Worm (Caenorhabditis elegans) whole organism, young adult: ENCODE data around the gene rps-1.

Experiments used
- B0336.3 ChIP-seq: fragments of 200-800 bp; sonication (Bioruptor generic); IDR thresholded peaks from 2 replicates; pipeline ENCODE4 v1.3.6; 2022; ENCODE audit warnings: missing genetic modification characterization, missing compliant biosample characterization
- C17E4.6 ChIP-seq: fragments of 200-800 bp; sonication (Bioruptor generic); IDR thresholded peaks from 2 replicates; pipeline ENCODE4 v1.3.6; 2022; ENCODE audit warnings: missing genetic modification reagents, missing genetic modification characterization, missing compliant biosample characterization
- D2030.7 ChIP-seq: fragments of 200-800 bp; sonication (Bioruptor generic); IDR thresholded peaks from 2 replicates; pipeline ENCODE4 v1.3.6; 2022; ENCODE audit warnings: missing genetic modification reagents, missing genetic modification characterization, missing compliant biosample characterization
- F10E7.11 ChIP-seq: sonication (generic microtip); optimal IDR thresholded peaks from 2 replicates; lab custom pipeline; 2017; ENCODE audit warnings: mild to moderate bottlenecking, missing genetic modification characterization, moderate library complexity, missing compliant biosample characterization
- F33H1.4 ChIP-seq: fragments of 200-800 bp; sonication (Bioruptor generic); IDR thresholded peaks from 2 replicates; pipeline ENCODE4 v1.3.6; 2022; ENCODE audit warnings: missing genetic modification reagents, missing genetic modification characterization, missing compliant biosample characterization
- K11D2.4 ChIP-seq: fragments of 200-800 bp; sonication (Bioruptor generic); IDR thresholded peaks from 2 replicates; pipeline ENCODE4 v1.3.6; 2022; ENCODE audit warnings: missing genetic modification reagents, missing genetic modification characterization, missing compliant biosample characterization
- Y53G8AR.9 ChIP-seq: fragments of 200-800 bp; sonication (Bioruptor generic); conservative IDR thresholded peaks from 2 replicates; pipeline ENCODE4 v1.3.6; 2022; ENCODE audit warnings: missing genetic modification reagents, missing genetic modification characterization, missing compliant biosample characterization
- Y67H2A.10 ChIP-seq: fragments of 200-800 bp; sonication (Bioruptor generic); conservative IDR thresholded peaks from 2 replicates; pipeline ENCODE4 v1.3.6; 2022; ENCODE audit warnings: missing genetic modification reagents, missing genetic modification characterization, missing compliant biosample characterization
- ZK185.1 ChIP-seq: sonication (generic microtip); optimal IDR thresholded peaks from 2 replicates; lab custom pipeline; 2016; ENCODE audit warnings: mild to moderate bottlenecking, missing genetic modification characterization, missing compliant biosample characterization; ENCODE audit not compliant: poor library complexity, severe bottlenecking
- ama-1 ChIP-seq, 3 experiments: fragments of 150-350 bp in 1 of 3; sonication (generic microtip) in 2 of 3; optimal IDR thresholded peaks; 2 replicates each; lab custom pipeline; 2014 to 2018; ENCODE audit warnings: missing biosample characterization in 2 of 3, missing genetic modification characterization in 2 of 3, missing genetic modification reagents in 2 of 3
- aptf-3 ChIP-seq: fragments of 200-800 bp; sonication (Bioruptor generic); IDR thresholded peaks from 2 replicates; pipeline ENCODE4 v1.3.6; 2022; ENCODE audit warnings: missing genetic modification characterization, missing compliant biosample characterization
- athp-1 ChIP-seq: sonication (generic microtip); optimal IDR thresholded peaks from 2 replicates; lab custom pipeline; 2017; ENCODE audit warnings: mild to moderate bottlenecking, missing genetic modification characterization, missing compliant biosample characterization
- bed-1 ChIP-seq: fragments of 200-800 bp; sonication (Bioruptor generic); IDR thresholded peaks from 2 replicates; pipeline ENCODE4 v1.3.6; 2022; ENCODE audit warnings: missing genetic modification reagents, missing genetic modification characterization, missing compliant biosample characterization
- ccch-3 ChIP-seq: fragments of 200-800 bp; sonication (Bioruptor generic); optimal IDR thresholded peaks from 2 replicates; lab custom pipeline; 2018; ENCODE audit warnings: mild to moderate bottlenecking, missing genetic modification characterization, missing compliant biosample characterization
- ceh-100 ChIP-seq: fragments of 200-800 bp; sonication (Bioruptor generic); IDR thresholded peaks from 2 replicates; pipeline ENCODE4 v1.3.6; 2022; ENCODE audit warnings: missing genetic modification reagents, missing genetic modification characterization, missing compliant biosample characterization
- ceh-58 ChIP-seq: fragments of 200-800 bp; sonication (Bioruptor generic); IDR thresholded peaks from 2 replicates; pipeline ENCODE4 v1.3.6; 2022; ENCODE audit warnings: missing genetic modification characterization, missing compliant biosample characterization
- ceh-79 ChIP-seq: sonication (generic microtip); optimal IDR thresholded peaks from 2 replicates; lab custom pipeline; 2017; ENCODE audit warnings: mild to moderate bottlenecking, missing genetic modification characterization, missing compliant biosample characterization
- die-1 ChIP-seq: sonication (generic microtip); optimal IDR thresholded peaks from 2 replicates; lab custom pipeline; 2016; ENCODE audit warnings: missing genotype, mild to moderate bottlenecking, missing genetic modification characterization, missing compliant biosample characterization
- dox-1 ChIP-seq: fragments of 200-800 bp; sonication (Bioruptor generic); IDR thresholded peaks from 2 replicates; pipeline ENCODE4 v1.3.6; 2022; ENCODE audit warnings: missing genetic modification reagents, missing genetic modification characterization, missing compliant biosample characterization
- dpff-1 ChIP-seq: sonication (generic microtip); optimal IDR thresholded peaks from 2 replicates; lab custom pipeline; 2017; ENCODE audit warnings: mild to moderate bottlenecking, missing genetic modification characterization, missing compliant biosample characterization
- efl-1 ChIP-seq: fragments of 150-350 bp; optimal IDR thresholded peaks from 2 replicates; lab custom pipeline; 2014; ENCODE audit warnings: missing biosample characterization, missing genetic modification reagents, missing genetic modification characterization
- egl-44 ChIP-seq: fragments of 200-800 bp; sonication (Bioruptor generic); IDR thresholded peaks from 2 replicates; pipeline ENCODE4 v1.3.6; 2022; ENCODE audit warnings: missing genetic modification reagents, missing genetic modification characterization, missing compliant biosample characterization
- ekl-4 ChIP-seq: fragments of 200-800 bp; sonication (Bioruptor generic); IDR thresholded peaks from 2 replicates; pipeline ENCODE4 v1.3.6; 2022; ENCODE audit warnings: missing genetic modification reagents, missing genetic modification characterization, missing compliant biosample characterization
- gei-17 ChIP-seq: fragments of 200-800 bp; sonication (Bioruptor generic); optimal IDR thresholded peaks from 2 replicates; lab custom pipeline; 2018; ENCODE audit warnings: mild to moderate bottlenecking, missing genetic modification characterization, missing compliant biosample characterization
- him-1 ChIP-seq: sonication (generic microtip); optimal IDR thresholded peaks from 2 replicates; lab custom pipeline; 2016; ENCODE audit warnings: missing genotype, missing genetic modification reagents, missing genetic modification characterization, missing compliant biosample characterization
- hlh-26 ChIP-seq: fragments of 200-800 bp; sonication (Bioruptor generic); conservative IDR thresholded peaks from 2 replicates; pipeline ENCODE4 v1.3.6; 2022; ENCODE audit warnings: missing genetic modification reagents, missing genetic modification characterization, missing compliant biosample characterization
- hrde-1 ChIP-seq: sonication (generic microtip); optimal IDR thresholded peaks from 2 replicates; lab custom pipeline; 2016; ENCODE audit warnings: missing genetic modification characterization, mild to moderate bottlenecking, missing compliant biosample characterization, moderate library complexity, missing genotype, missing genetic modification reagents, borderline replicate concordance
- let-607 ChIP-seq, 2 experiments: fragments of 200-800 bp in 1 of 2; sonication (Bioruptor generic) in 1 of 2; sonication (generic microtip) in 1 of 2; optimal IDR thresholded peaks; 2 replicates each; lab custom pipeline; 2016 to 2018; ENCODE audit warnings: mild to moderate bottlenecking in 2 of 2, missing compliant biosample characterization in 2 of 2, missing genetic modification characterization in 2 of 2, moderate library complexity in 2 of 2, missing genotype in 1 of 2
- lin-54 ChIP-seq: fragments of 200-800 bp; sonication (Bioruptor generic); optimal IDR thresholded peaks from 2 replicates; lab custom pipeline; 2018; ENCODE audit warnings: mild to moderate bottlenecking, missing genetic modification characterization, missing compliant biosample characterization
- madf-3 ChIP-seq: fragments of 200-800 bp; sonication (Bioruptor generic); IDR thresholded peaks from 2 replicates; pipeline ENCODE4 v1.3.6; 2022; ENCODE audit warnings: missing genetic modification reagents, missing genetic modification characterization, missing compliant biosample characterization
- madf-6 ChIP-seq: fragments of 200-800 bp; sonication (Bioruptor generic); IDR thresholded peaks from 2 replicates; pipeline ENCODE4 v1.3.6; 2022; ENCODE audit warnings: missing genetic modification reagents, missing genetic modification characterization, missing compliant biosample characterization
- mcd-1 ChIP-seq: fragments of 200-800 bp; sonication (Bioruptor generic); IDR thresholded peaks from 2 replicates; pipeline ENCODE4 v1.3.6; 2022; ENCODE audit warnings: missing genetic modification reagents, missing genetic modification characterization, missing compliant biosample characterization
- mel-28 ChIP-seq: sonication (generic microtip); optimal IDR thresholded peaks from 2 replicates; lab custom pipeline; 2016; ENCODE audit warnings: borderline replicate concordance, mild to moderate bottlenecking, missing genetic modification characterization, missing compliant biosample characterization
- mxl-1 ChIP-seq: sonication (generic microtip); optimal IDR thresholded peaks from 2 replicates; lab custom pipeline; 2016; ENCODE audit warnings: missing genetic modification characterization, missing compliant biosample characterization
- nfya-2 ChIP-seq: fragments of 200-800 bp; sonication (Bioruptor generic); IDR thresholded peaks from 2 replicates; pipeline ENCODE4 v1.3.6; 2022; ENCODE audit warnings: missing genetic modification reagents, missing genetic modification characterization, missing compliant biosample characterization
- pbrm-1 ChIP-seq: fragments of 200-800 bp; sonication (Bioruptor generic); IDR thresholded peaks from 2 replicates; pipeline ENCODE4 v1.3.6; 2022; ENCODE audit warnings: missing genetic modification reagents, missing genetic modification characterization, missing compliant biosample characterization
- rcor-1 ChIP-seq: fragments of 200-800 bp; sonication (Bioruptor generic); IDR thresholded peaks from 2 replicates; pipeline ENCODE4 v1.3.6; 2022; ENCODE audit warnings: missing genetic modification reagents, missing genetic modification characterization, missing compliant biosample characterization
- rec-8 ChIP-seq, 2 experiments: sonication (generic microtip); optimal IDR thresholded peaks; 2 replicates each; lab custom pipeline; 2016; ENCODE audit warnings: mild to moderate bottlenecking in 2 of 2, missing genetic modification characterization in 2 of 2, missing genetic modification reagents in 2 of 2, missing genotype in 2 of 2, missing biosample characterization in 1 of 2, missing compliant biosample characterization in 1 of 2, moderate library complexity in 1 of 2
- rpc-1 ChIP-seq, 2 experiments: fragments of 150-350 bp in 1 of 2; sonication (generic microtip) in 1 of 2; optimal IDR thresholded peaks; 2 replicates each; lab custom pipeline; 2014 to 2018; ENCODE audit warnings: missing biosample characterization in 1 of 2, missing genetic modification characterization in 1 of 2, missing genetic modification reagents in 1 of 2, missing genotype in 1 of 2
- somi-1 ChIP-seq: fragments of 200-800 bp; sonication (Bioruptor generic); optimal IDR thresholded peaks from 2 replicates; lab custom pipeline; 2018; ENCODE audit warnings: mild to moderate bottlenecking, missing genetic modification characterization, missing compliant biosample characterization
- tlf-1 ChIP-seq: fragments of 200-800 bp; sonication (Bioruptor generic); optimal IDR thresholded peaks from 2 replicates; lab custom pipeline; 2018; ENCODE audit warnings: mild to moderate bottlenecking, missing genetic modification characterization, missing compliant biosample characterization
- unc-62 ChIP-seq: fragments of 150-350 bp; optimal IDR thresholded peaks from 2 replicates; lab custom pipeline; 2014; ENCODE audit warnings: missing biosample characterization, missing genetic modification reagents, missing genetic modification characterization
- xnd-1 ChIP-seq: sonication (generic microtip); optimal IDR thresholded peaks from 2 replicates; lab custom pipeline; 2016; ENCODE audit warnings: missing genotype, missing genetic modification reagents, missing genetic modification characterization, missing compliant biosample characterization
- zim-3 ChIP-seq: sonication (generic microtip); optimal IDR thresholded peaks from 2 replicates; lab custom pipeline; 2017; ENCODE audit warnings: mild to moderate bottlenecking, missing genetic modification characterization, moderate library complexity, missing compliant biosample characterization
- ztf-18 ChIP-seq: sonication (generic microtip); optimal IDR thresholded peaks from 2 replicates; lab custom pipeline; 2016; ENCODE audit warnings: missing genotype, mild to moderate bottlenecking, missing genetic modification characterization, missing compliant biosample characterization
- ztf-22 ChIP-seq: fragments of 200-800 bp; sonication (Bioruptor generic); optimal IDR thresholded peaks from 2 replicates; lab custom pipeline; 2018; ENCODE audit warnings: mild to moderate bottlenecking, missing genetic modification characterization, moderate library complexity, missing compliant biosample characterization
- ztf-28 ChIP-seq: fragments of 200-800 bp; sonication (Bioruptor generic); IDR thresholded peaks from 2 replicates; pipeline ENCODE4 v1.3.6; 2022; ENCODE audit warnings: missing genetic modification reagents, missing genetic modification characterization, missing compliant biosample characterization
- ztf-3 ChIP-seq: fragments of 200-800 bp; sonication (Bioruptor generic); optimal IDR thresholded peaks from 2 replicates; lab custom pipeline; 2018; ENCODE audit warnings: mild to moderate bottlenecking, missing genetic modification characterization, missing compliant biosample characterization

Gene rps-1

ce11 chrIII:4434294-4434781 is 41.4 kb upstream of the rps-1 start, which contains the start of gene C28A5.1 (continued):
- TF ChIP-seq ceh-58 (GFP tag; lab: Robert Waterston, UW) (no peak), rec-8 (tag; optimal IDR thresholded peaks at IDR 0.05; lab: Kevin White, UChicago) (no peak), mxl-1 (no peak), xnd-1 (tag; lab: Kevin White, UChicago) (peak; percentile 91), him-1 (peak; percentile 86), Y67H2A.10 (GFP tag; lab: Robert Waterston, UW) (no peak), nfya-2 (GFP tag; lab: Robert Waterston, UW) (no peak), ccch-3 (GFP tag; lab: Kevin White, UChicago) (no peak), pbrm-1 (GFP tag; lab: Robert Waterston, UW) (no peak), dox-1 (GFP tag; lab: Robert Waterston, UW) (peak; percentile 79), hrde-1 (peak; percentile 67), ceh-79 (tag; lab: Kevin White, UChicago) (no peak), madf-6 (GFP tag; lab: Robert Waterston, UW) (peak; percentile 97), die-1 (tag; lab: Kevin White, UChicago) (no peak), bed-1 (no peak), efl-1 (GFP tag; lab: Kevin White, UChicago) (peak; percentile 81), egl-44 (GFP tag; lab: Robert Waterston, UW) (no peak), athp-1 (tag; lab: Kevin White, UChicago) (no peak), ztf-18 (tag; lab: Kevin White, UChicago) (no peak), D2030.7 (GFP tag; lab: Robert Waterston, UW) (peak; percentile 91), K11D2.4 (GFP tag; lab: Robert Waterston, UW) (no peak), zim-3 (tag; lab: Kevin White, UChicago) (no peak), ztf-28 (no peak), mcd-1 (GFP tag; lab: Robert Waterston, UW) (no peak), let-607 (tag; optimal IDR thresholded peaks at IDR 0.05; lab: Kevin White, UChicago) (no peak), rpc-1 (optimal IDR thresholded peaks at IDR 0.05; lab: Kevin White, UChicago) (no peak), rpc-1 (tag; optimal IDR thresholded peaks at IDR 0.05; lab: Kevin White, UChicago) (peak; percentile 13), ekl-4 (GFP tag; lab: Robert Waterston, UW) (no peak), C17E4.6 (GFP tag; lab: Robert Waterston, UW) (no peak), aptf-3 (GFP tag; lab: Robert Waterston, UW) (no peak), ztf-3 (no peak), F33H1.4 (GFP tag; lab: Robert Waterston, UW) (peak; percentile 95), ztf-22 (GFP tag; lab: Kevin White, UChicago) (no peak), ZK185.1 (tag; lab: Kevin White, UChicago) (no peak), F10E7.11 (tag; lab: Kevin White, UChicago) (no peak), gei-17 (GFP tag; lab: Kevin White, UChicago) (no peak), hlh-26 (GFP tag; lab: Robert Waterston, UW) (no peak), unc-62 (GFP tag; lab: Kevin White, UChicago) (no peak), ama-1 (optimal IDR thresholded peaks at IDR 0.05; lab: Kevin White, UChicago) (no peak), ama-1 (GFP tag; optimal IDR thresholded peaks at IDR 0.05; lab: Kevin White, UChicago) (no peak), B0336.3 (GFP tag; lab: Robert Waterston, UW) (no peak), lin-54 (GFP tag; lab: Kevin White, UChicago) (peak; percentile 41), Y53G8AR.9 (GFP tag; lab: Robert Waterston, UW) (no peak), ceh-100 (no peak), mel-28 (no peak), somi-1 (GFP tag; lab: Kevin White, UChicago) (no peak), tlf-1 (peak; percentile 30), rcor-1 (peak; percentile 7; the same call in 1 of the 2 replicates), dpff-1 (tag; lab: Kevin White, UChicago) (no peak), madf-3 (no peak)
